Worm (Caenorhabditis elegans) whole organism, L3 larva: ENCODE results near the gene C35A5.5.

Experiments used
- R02D3.7 ChIP-seq: fragments of 150-350 bp; optimal IDR thresholded peaks from 2 replicates; lab custom pipeline; 2014; ENCODE audit warnings: missing biosample characterization, missing genetic modification characterization
- aly-2 ChIP-seq: fragments of 150-350 bp; optimal IDR thresholded peaks from 2 replicates; lab custom pipeline; 2014; ENCODE audit warnings: missing biosample characterization, missing genetic modification characterization
- ceh-82 ChIP-seq: fragments of 150-350 bp; optimal IDR thresholded peaks from 2 replicates; lab custom pipeline; 2014; ENCODE audit warnings: missing biosample characterization, missing genetic modification characterization
- daf-12 ChIP-seq: fragments of 150-350 bp; optimal IDR thresholded peaks from 2 replicates; lab custom pipeline; 2014; ENCODE audit warnings: missing biosample characterization, missing genetic modification reagents, missing genetic modification characterization
- egl-5 ChIP-seq: fragments of 150-350 bp; optimal IDR thresholded peaks from 2 replicates; lab custom pipeline; 2017; ENCODE audit warnings: missing biosample characterization, missing genetic modification reagents, missing genetic modification characterization, inconsistent platforms
- elt-1 ChIP-seq: fragments of 150-350 bp; optimal IDR thresholded peaks from 2 replicates; lab custom pipeline; 2014; ENCODE audit warnings: missing biosample characterization, missing genetic modification characterization
- elt-3 ChIP-seq, 3 experiments: fragments of 150-350 bp in 1 of 3; sonication (generic microtip) in 2 of 3; optimal IDR thresholded peaks; 2 replicates in 2 of 3; 4 replicates in 1 of 3; lab custom pipeline; 2014 to 2017; ENCODE audit warnings: missing biosample characterization in 3 of 3, missing genetic modification characterization in 3 of 3
- eor-1 ChIP-seq, 2 experiments: fragments of 150-350 bp; optimal IDR thresholded peaks; 2 replicates each; lab custom pipeline; 2014 to 2018; ENCODE audit warnings: missing biosample characterization in 2 of 2, missing genetic modification characterization in 2 of 2
- fkh-10 ChIP-seq: sonication (generic microtip); optimal IDR thresholded peaks from 2 replicates; lab custom pipeline; 2017; ENCODE audit warnings: missing biosample characterization, missing genetic modification reagents, missing genetic modification characterization
- fkh-2 ChIP-seq: fragments of 150-350 bp; optimal IDR thresholded peaks from 2 replicates; lab custom pipeline; 2014; ENCODE audit warnings: missing biosample characterization, missing genetic modification reagents, missing genetic modification characterization
- lin-39 ChIP-seq: fragments of 150-350 bp; optimal IDR thresholded peaks from 2 replicates; lab custom pipeline; 2018; ENCODE audit warnings: missing biosample characterization, missing genetic modification reagents, missing genetic modification characterization
- mdl-1 ChIP-seq: fragments of 150-350 bp; optimal IDR thresholded peaks from 2 replicates; lab custom pipeline; 2014; ENCODE audit warnings: missing biosample characterization, missing genetic modification characterization
- nhr-23 ChIP-seq: fragments of 150-350 bp; optimal IDR thresholded peaks from 2 replicates; lab custom pipeline; 2014; ENCODE audit warnings: missing biosample characterization, missing genetic modification reagents, missing genetic modification characterization
- nhr-237 ChIP-seq: fragments of 150-350 bp; optimal IDR thresholded peaks from 2 replicates; lab custom pipeline; 2014; ENCODE audit warnings: missing biosample characterization, missing genetic modification characterization
- nhr-25 ChIP-seq: sonication (generic microtip); optimal IDR thresholded peaks from 2 replicates; lab custom pipeline; 2017; ENCODE audit warnings: missing biosample characterization, missing genetic modification characterization
- nhr-43 ChIP-seq: sonication (generic microtip); optimal IDR thresholded peaks from 2 replicates; lab custom pipeline; 2016; ENCODE audit warnings: mild to moderate bottlenecking, missing genetic modification characterization, missing compliant biosample characterization; ENCODE audit not compliant: poor library complexity, severe bottlenecking
- nhr-76 ChIP-seq: fragments of 150-350 bp; sonication (generic microtip); optimal IDR thresholded peaks from 5 replicates; lab custom pipeline; 2014; ENCODE audit warnings: missing biosample characterization, missing genetic modification characterization
- pqm-1 ChIP-seq: fragments of 150-350 bp; optimal IDR thresholded peaks from 2 replicates; lab custom pipeline; 2017; ENCODE audit warnings: missing biosample characterization, missing genetic modification characterization, inconsistent platforms
- sea-2 ChIP-seq: fragments of 150-350 bp; sonication (generic microtip); optimal IDR thresholded peaks from 4 replicates; lab custom pipeline; 2014; ENCODE audit warnings: missing biosample characterization, missing genetic modification reagents, missing genetic modification characterization
- unc-62 ChIP-seq: fragments of 150-350 bp; sonication (generic microtip); optimal IDR thresholded peaks from 4 replicates; lab custom pipeline; 2014; ENCODE audit warnings: missing biosample characterization, missing genetic modification reagents, missing genetic modification characterization

C35A5.5 gene

DNA sequence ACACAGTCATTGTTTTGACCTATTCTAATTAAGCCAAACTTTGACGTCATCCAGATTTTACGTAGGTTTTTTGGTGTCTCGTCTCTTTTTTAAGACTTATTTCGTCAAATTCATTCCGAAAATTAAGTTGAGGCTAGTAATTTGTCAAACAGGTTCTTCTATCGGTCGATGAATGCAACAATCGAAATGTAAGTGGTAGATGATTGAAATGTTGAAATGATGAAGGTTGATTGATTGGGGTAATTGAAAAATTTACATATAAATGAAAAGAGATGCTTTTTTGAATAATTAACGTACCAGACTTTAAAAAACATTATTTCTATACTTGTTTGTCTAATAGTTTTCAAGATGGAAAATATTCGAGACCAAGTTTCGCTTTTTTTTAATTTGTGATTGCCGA lies 50.7 kb downstream of the C35A5.5 start:
- TF ChIP-seq daf-12, result no peak
- no peak for TF ChIP-seq egl-5
- TF ChIP-seq pqm-1 (tag; lab: Kevin White, UChicago), result no peak
- no peak for TF ChIP-seq fkh-2
- TF ChIP-seq eor-1 (tag; optimal IDR thresholded peaks at IDR 0.05; lab: Kevin White, UChicago), result no peak
- no peak for TF ChIP-seq aly-2 (tag; lab: Kevin White, UChicago)
- TF ChIP-seq nhr-76 (tag; lab: Kevin White, UChicago), result no peak
- TF ChIP-seq, all 47 proteins: peak for 0

DNA sequence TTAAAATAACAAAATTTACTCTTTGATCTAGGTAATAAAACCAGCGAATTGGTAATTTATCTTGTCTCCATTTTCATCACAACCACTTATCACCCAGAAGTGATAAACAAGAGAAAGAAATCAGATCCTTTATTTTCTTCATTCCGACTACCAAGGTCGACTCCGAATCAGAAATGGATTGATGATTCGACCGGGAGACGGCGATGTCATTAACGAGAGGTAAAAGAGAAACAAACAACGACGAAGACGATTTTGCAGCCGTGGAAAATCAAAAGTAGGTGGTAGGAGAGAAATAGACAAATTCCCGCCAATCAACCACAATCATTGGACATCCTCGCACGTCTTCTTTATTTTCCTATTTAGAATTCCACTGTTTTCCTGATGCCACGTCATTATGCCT lies 51.4 kb downstream of the C35A5.5 start:
- TF ChIP-seq R02D3.7 (tag; lab: Kevin White, UChicago) (no peak), mdl-1 (no peak), elt-3 (tag; optimal IDR thresholded peaks at IDR 0.05; lab: Kevin White, UChicago) (peak in 1 of 3 experiments; percentile 55), nhr-23 (tag; lab: Kevin White, UChicago) (peak; percentile 40), nhr-25 (tag; lab: Kevin White, UChicago) (peak; percentile 24), daf-12 (no peak)

DNA sequence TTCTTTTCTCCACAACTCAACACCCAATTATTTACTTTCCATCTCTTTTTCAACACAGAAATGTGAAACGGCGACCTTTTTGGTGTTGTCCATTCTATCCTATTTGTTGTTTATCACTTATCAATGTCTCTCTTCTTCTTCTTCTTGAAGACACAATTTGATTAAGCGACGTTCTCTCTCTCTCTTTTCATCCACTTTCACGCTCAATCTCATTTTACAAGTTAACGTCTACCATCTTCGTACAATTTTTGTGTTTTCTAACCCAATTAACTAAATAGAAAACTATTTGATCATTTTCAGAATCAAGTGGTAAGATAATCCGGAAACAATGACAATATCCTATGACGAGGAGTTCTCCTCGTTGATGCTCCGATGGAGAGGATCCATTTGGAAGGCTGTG lies 52.0 kb downstream of the C35A5.5 start, which contains the start of gene best-14:
Gene best-14 (plus strand): TSS at position 301 of the 400 bp plus-strand sequence.
- TF ChIP-seq egl-5 (no peak), elt-3 (tag; optimal IDR thresholded peaks at IDR 0.05; lab: Kevin White, UChicago) (no peak), ceh-82 (no peak), elt-1 (tag; lab: Kevin White, UChicago) (no peak), sea-2 (GFP tag; lab: Kevin White, UChicago) (no peak), nhr-25 (tag; lab: Kevin White, UChicago) (no peak), lin-39 (no peak), fkh-10 (GFP tag; lab: Kevin White, UChicago) (no peak), nhr-237 (no peak), unc-62 (GFP tag; lab: Kevin White, UChicago) (no peak), nhr-43 (tag; lab: Kevin White, UChicago) (no peak)
